Worm (Caenorhabditis elegans): ENCODE results near the gene srw-69.

- TF ChIP-seq W03F9.2 (tag; optimal IDR thresholded peaks at IDR 0.05): no peak
- TF ChIP-seq him-1 (tag; optimal IDR thresholded peaks at IDR 0.05): no peak
Observed at ce11 chrV:7432441-7433146, 3.8 kb upstream of the srw-69 start.
